Fruit fly (Drosophila melanogaster): Measurements from ENCODE around the gene Cox10.
A peak's percentile ranks its signal among the peaks of the same experiment; 100 is the strongest.

The Cox10 gene

dm6 chr2L:10375464-10376236 is 44.4 kb downstream of the Cox10 start, which contains the start of the genes CG33303 and dpr19 (continued):
- TF ChIP-seq CG15514 (GFP tag; optimal IDR thresholded peaks at IDR 0.05): peak; percentile 69
- TF ChIP-seq Hand (GFP tag; optimal IDR thresholded peaks at IDR 0.05): peak; percentile 31
- peak; percentile 71; the same call in 1 of the 3 replicates for TF ChIP-seq dysf (GFP tag; IDR thresholded peaks at IDR 0.05)
- TF ChIP-seq CG3281 (GFP tag; optimal IDR thresholded peaks at IDR 0.05): peak; percentile 70
- no peak for TF ChIP-seq zen2 (GFP tag; IDR thresholded peaks at IDR 0.05; ENCODE audit: partially characterized antibody)
- TF ChIP-seq HmgZ (tag; optimal IDR thresholded peaks at IDR 0.05): peak; percentile 48
- TF ChIP-seq az2 (GFP tag; optimal IDR thresholded peaks at IDR 0.05): peak; percentile 54
- TF ChIP-seq ERR (GFP tag; optimal IDR thresholded peaks at IDR 0.05): no peak
- peak; percentile 60 for TF ChIP-seq E2f1 (GFP tag; IDR thresholded peaks at IDR 0.05)
- TF ChIP-seq vfl (GFP tag; optimal IDR thresholded peaks at IDR 0.05): no peak
- peak; percentile 89 for TF ChIP-seq CG18262 (tag; optimal IDR thresholded peaks at IDR 0.05)
- peak; percentile 64 for TF ChIP-seq CG30403 (GFP tag; optimal IDR thresholded peaks at IDR 0.05)
- TF ChIP-seq CG12104 (GFP tag; optimal IDR thresholded peaks at IDR 0.05): peak; percentile 49
- no peak for TF ChIP-seq Mrtf (GFP tag; IDR thresholded peaks at IDR 0.05)
- TF ChIP-seq CG16813 (GFP tag; IDR thresholded peaks at IDR 0.05; ENCODE audit: partially characterized antibody): no peak
- peak; percentile 65 for TF ChIP-seq Ptx1 (GFP tag; IDR thresholded peaks at IDR 0.05)
- no peak for TF ChIP-seq lov (optimal IDR thresholded peaks at IDR 0.05)
- no peak for TF ChIP-seq lov (GFP tag; IDR thresholded peaks at IDR 0.05)
- no peak for TF ChIP-seq slp2 (GFP tag; optimal IDR thresholded peaks at IDR 0.05)
- peak; percentile 38 for TF ChIP-seq Chrac-16 (GFP tag; optimal IDR thresholded peaks at IDR 0.05)
- TF ChIP-seq gt (GFP tag; IDR thresholded peaks at IDR 0.05): no peak
- no peak for TF ChIP-seq mirr (GFP tag; optimal IDR thresholded peaks at IDR 0.05)
- TF ChIP-seq fd3F (GFP tag; optimal IDR thresholded peaks at IDR 0.05): peak; percentile 58
- no peak for TF ChIP-seq CG1792 (GFP tag; optimal IDR thresholded peaks at IDR 0.05)
- 0 out of 2 replicates have a peak, but pooled peaks have one; percentile 7 for TF ChIP-seq seq (GFP tag; IDR thresholded peaks at IDR 0.05)
- TF ChIP-seq CG7786 (GFP tag; optimal IDR thresholded peaks at IDR 0.05): no peak
- no peak for TF ChIP-seq bowl (GFP tag; IDR thresholded peaks at IDR 0.05)
- peak; percentile 29 for TF ChIP-seq CG10654 (GFP tag; optimal IDR thresholded peaks at IDR 0.05)
- no peak for TF ChIP-seq CG1832 (GFP tag; optimal IDR thresholded peaks at IDR 0.05)
- no peak for TF ChIP-seq fru (optimal IDR thresholded peaks at IDR 0.05)
- TF ChIP-seq CG3065 (GFP tag; optimal IDR thresholded peaks at IDR 0.05): no peak
- TF ChIP-seq prd (optimal IDR thresholded peaks at IDR 0.05): no peak
- TF ChIP-seq prd (GFP tag; IDR thresholded peaks at IDR 0.05): peak; percentile 27; the same call in 1 of the 3 replicates
- peak; percentile 64 for TF ChIP-seq Oli (tag; optimal IDR thresholded peaks at IDR 0.05)
- peak; percentile 68 for TF ChIP-seq CG18619 (GFP tag; optimal IDR thresholded peaks at IDR 0.05)
- peak; percentile 90 for TF ChIP-seq CG14710 (tag; optimal IDR thresholded peaks at IDR 0.05)
- no peak for TF ChIP-seq HLH54F (GFP tag; optimal IDR thresholded peaks at IDR 0.05)
- no peak for TF ChIP-seq CG2889 (GFP tag; IDR thresholded peaks at IDR 0.05)
- peak; percentile 74 for TF ChIP-seq CG4328 (GFP tag; optimal IDR thresholded peaks at IDR 0.05)
- peak; percentile 76 for TF ChIP-seq Xbp1 (GFP tag; optimal IDR thresholded peaks at IDR 0.05)
- no peak; the same call in 1 of the 2 replicates for TF ChIP-seq chm (GFP tag; IDR thresholded peaks at IDR 0.05)
- peak; percentile 76 for TF ChIP-seq CG11695 (GFP tag; IDR thresholded peaks at IDR 0.05)
- TF ChIP-seq NC2β (GFP tag; optimal IDR thresholded peaks at IDR 0.05): no peak
- TF ChIP-seq CG1529 (GFP tag; optimal IDR thresholded peaks at IDR 0.05): peak; percentile 33
- peak; percentile 85 for TF ChIP-seq CG11504 (tag; optimal IDR thresholded peaks at IDR 0.05)
- peak; percentile 71 for TF ChIP-seq HHEX (GFP tag; optimal IDR thresholded peaks at IDR 0.05)
- TF ChIP-seq Lhr (GFP tag; optimal IDR thresholded peaks at IDR 0.05): peak; percentile 55
- TF ChIP-seq CG6765 (GFP tag; optimal IDR thresholded peaks at IDR 0.05): peak; percentile 50
- peak; percentile 61 for TF ChIP-seq pfk (GFP tag; optimal IDR thresholded peaks at IDR 0.05)
- TF ChIP-seq Blimp-1 (GFP tag; optimal IDR thresholded peaks at IDR 0.05): no peak

All from whole organism, embryonic.